Fruit fly (Drosophila melanogaster) whole organism, embryonic: ENCODE data around the gene Golgin84.

ENCODE experiments used
- ATbp ChIP-seq: fragments of 200-800 bp; sonication (Bioruptor generic); optimal IDR thresholded peaks from 2 replicates; lab custom pipeline; 2017; ENCODE audit warnings: missing biosample characterization, mild to moderate bottlenecking, missing genetic modification characterization, missing genetic modification reagents
- Aef1 ChIP-seq: fragments of 200-800 bp; sonication (Bioruptor generic); IDR thresholded peaks from 3 replicates; pipeline ENCODE4 v1.3.6; 2022; ENCODE audit warnings: missing biosample characterization, missing genetic modification characterization
- CG10654 ChIP-seq: fragments of 200-800 bp; sonication (Bioruptor generic); optimal IDR thresholded peaks from 2 replicates; lab custom pipeline; 2016; ENCODE audit warnings: missing biosample characterization, missing genetic modification characterization
- CG14441 ChIP-seq: fragments of 200-800 bp; sonication (Bioruptor generic); IDR thresholded peaks from 2 replicates; pipeline ENCODE4 v1.3.6; 2022; ENCODE audit warnings: missing biosample characterization, missing genetic modification characterization
- CG14710 ChIP-seq: fragments of 200-800 bp; sonication (Bioruptor generic); optimal IDR thresholded peaks from 3 replicates; lab custom pipeline; 2019; ENCODE audit warnings: missing biosample characterization, mild to moderate bottlenecking, missing genetic modification characterization, moderate library complexity
- CG14860 ChIP-seq: fragments of 200-800 bp; sonication (Bioruptor generic); IDR thresholded peaks from 3 replicates; pipeline ENCODE4 v1.3.6; 2022; ENCODE audit warnings: missing biosample characterization, missing genetic modification characterization; ENCODE audit not compliant: partially characterized antibody
- CG15073 ChIP-seq: fragments of 200-800 bp; sonication (Bioruptor generic); optimal IDR thresholded peaks from 2 replicates; lab custom pipeline; 2016; ENCODE audit warnings: missing biosample characterization, missing genetic modification characterization
- CG2199 ChIP-seq: fragments of 200-800 bp; sonication (Bioruptor generic); IDR thresholded peaks from 3 replicates; pipeline ENCODE4 v1.3.6; 2022; ENCODE audit warnings: missing biosample characterization, missing genetic modification characterization
- CG3838 ChIP-seq: fragments of 200-800 bp; sonication (Bioruptor generic); optimal IDR thresholded peaks from 3 replicates; lab custom pipeline; 2016; ENCODE audit warnings: missing biosample characterization, missing genetic modification characterization
- CG3847 ChIP-seq: fragments of 200-800 bp; sonication (Bioruptor generic); IDR thresholded peaks from 2 replicates; pipeline ENCODE4 v1.3.6; 2022; ENCODE audit warnings: missing biosample characterization, missing genetic modification characterization
- CG43689 ChIP-seq: fragments of 200-800 bp; sonication (Bioruptor generic); IDR thresholded peaks from 2 replicates; pipeline ENCODE4 v1.3.6; 2022; ENCODE audit warnings: missing biosample characterization, missing genetic modification characterization
- CG4424 ChIP-seq: fragments of 200-800 bp; sonication (Bioruptor generic); optimal IDR thresholded peaks from 3 replicates; lab custom pipeline; 2016; ENCODE audit warnings: missing biosample characterization, missing genetic modification characterization
- CG6791 ChIP-seq: fragments of 200-800 bp; sonication (Bioruptor generic); IDR thresholded peaks from 3 replicates; pipeline ENCODE4 v1.3.6; 2022; ENCODE audit warnings: missing biosample characterization, missing genetic modification characterization; ENCODE audit not compliant: partially characterized antibody
- CG7786 ChIP-seq: fragments of 200-800 bp; sonication (Bioruptor generic); optimal IDR thresholded peaks from 2 replicates; lab custom pipeline; 2016; ENCODE audit warnings: missing biosample characterization, missing genetic modification characterization
- CG9797 ChIP-seq: fragments of 200-800 bp; sonication (Bioruptor generic); optimal IDR thresholded peaks from 3 replicates; lab custom pipeline; 2018; ENCODE audit warnings: missing biosample characterization, mild to moderate bottlenecking, missing genetic modification characterization
- D19A ChIP-seq: fragments of 200-800 bp; optimal IDR thresholded peaks from 3 replicates; lab custom pipeline; 2019; ENCODE audit warnings: missing biosample characterization, mild to moderate bottlenecking, missing genetic modification characterization, moderate library complexity
- D19B ChIP-seq: fragments of 200-800 bp; sonication (Bioruptor generic); optimal IDR thresholded peaks from 2 replicates; lab custom pipeline; 2017; ENCODE audit warnings: missing biosample characterization, mild to moderate bottlenecking, missing genetic modification characterization
- Doc3 ChIP-seq: fragments of 200-800 bp; sonication (Bioruptor generic); IDR thresholded peaks from 3 replicates; pipeline ENCODE4 v1.3.6; 2022; ENCODE audit warnings: missing biosample characterization, missing genetic modification characterization; ENCODE audit not compliant: partially characterized antibody
- Dp ChIP-seq: fragments of 200-800 bp; sonication (Bioruptor generic); optimal IDR thresholded peaks from 2 replicates; lab custom pipeline; 2018; ENCODE audit warnings: missing biosample characterization, mild to moderate bottlenecking, missing genetic modification characterization, moderate library complexity
- Fer1 ChIP-seq: fragments of 200-800 bp; sonication (Bioruptor generic); optimal IDR thresholded peaks from 2 replicates; lab custom pipeline; 2017; ENCODE audit warnings: missing biosample characterization, mild to moderate bottlenecking, missing genetic modification characterization
- Fer3 ChIP-seq: fragments of 200-800 bp; sonication (Bioruptor generic); optimal IDR thresholded peaks from 2 replicates; lab custom pipeline; 2018; ENCODE audit warnings: missing biosample characterization, mild to moderate bottlenecking, missing genetic modification characterization, moderate library complexity
- HLHmδ ChIP-seq: fragments of 200-800 bp; sonication (Bioruptor generic); optimal IDR thresholded peaks from 2 replicates; lab custom pipeline; 2018; ENCODE audit warnings: missing biosample characterization, mild to moderate bottlenecking, missing genetic modification characterization, moderate library complexity
- Hmx ChIP-seq: fragments of 200-800 bp; sonication (Bioruptor generic); optimal IDR thresholded peaks from 2 replicates; lab custom pipeline; 2016; ENCODE audit warnings: missing biosample characterization, missing genetic modification characterization
- Hr39 ChIP-seq: fragments of >200 bp; optimal IDR thresholded peaks from 2 replicates; lab custom pipeline; 2017
- Mes4 ChIP-seq: fragments of 200-800 bp; sonication (Bioruptor generic); optimal IDR thresholded peaks from 2 replicates; lab custom pipeline; 2016; ENCODE audit warnings: missing biosample characterization, missing genetic modification characterization
- Myb ChIP-seq: fragments of 200-800 bp; sonication (Bioruptor generic); optimal IDR thresholded peaks from 2 replicates; lab custom pipeline; 2016; ENCODE audit warnings: missing biosample characterization, missing genetic modification characterization
- Opbp ChIP-seq: fragments of 200-800 bp; sonication (Bioruptor generic); IDR thresholded peaks from 3 replicates; pipeline ENCODE4 v1.3.6; 2022; ENCODE audit warnings: missing biosample characterization, missing genetic modification characterization; ENCODE audit not compliant: partially characterized antibody
- Optix ChIP-seq: fragments of 200-800 bp; sonication (Bioruptor generic); IDR thresholded peaks from 3 replicates; pipeline ENCODE4 v1.3.6; 2022; ENCODE audit warnings: missing biosample characterization, missing genetic modification characterization
- Pdp1 ChIP-seq, 2 experiments: fragments of 200-800 bp; sonication (Bioruptor generic); optimal IDR thresholded peaks; 3 replicates each; lab custom pipeline; 2016; ENCODE audit warnings: missing biosample characterization in 2 of 2, missing genetic modification characterization in 2 of 2, mild to moderate bottlenecking in 1 of 2, moderate library complexity in 1 of 2
- Scr ChIP-seq: fragments of 200-800 bp; sonication (Bioruptor generic); IDR thresholded peaks from 2 replicates; pipeline ENCODE4 v1.3.6; 2022; ENCODE audit warnings: missing biosample characterization, missing genetic modification characterization; ENCODE audit not compliant: partially characterized antibody
- Sry-δ ChIP-seq: fragments of 200-800 bp; sonication (Bioruptor generic); optimal IDR thresholded peaks from 2 replicates; lab custom pipeline; 2016; ENCODE audit warnings: missing biosample characterization, missing genetic modification characterization
- ato ChIP-seq: fragments of 200-800 bp; sonication (Bioruptor generic); IDR thresholded peaks from 2 replicates; pipeline ENCODE4 v1.3.6; 2022; ENCODE audit warnings: missing biosample characterization, missing genetic modification characterization; ENCODE audit not compliant: partially characterized antibody
- az2 ChIP-seq: fragments of 200-800 bp; sonication (Bioruptor generic); optimal IDR thresholded peaks from 3 replicates; lab custom pipeline; 2016; ENCODE audit warnings: missing biosample characterization, missing genetic modification characterization
- dm ChIP-seq: fragments of 200-800 bp; sonication (Bioruptor generic); optimal IDR thresholded peaks from 3 replicates; lab custom pipeline; 2016; ENCODE audit warnings: missing biosample characterization, missing genetic modification characterization
- ewg ChIP-seq: fragments of 200-800 bp; sonication (Bioruptor generic); optimal IDR thresholded peaks from 3 replicates; lab custom pipeline; 2017; ENCODE audit warnings: mild to moderate bottlenecking, missing biosample characterization, missing genetic modification reagents, missing genetic modification characterization
- fd64A ChIP-seq: fragments of 200-800 bp; sonication (Bioruptor generic); optimal IDR thresholded peaks from 3 replicates; lab custom pipeline; 2018; ENCODE audit warnings: missing biosample characterization, mild to moderate bottlenecking, missing genetic modification characterization
- fu2 ChIP-seq: fragments of 200-800 bp; sonication (Bioruptor generic); optimal IDR thresholded peaks from 2 replicates; lab custom pipeline; 2016; ENCODE audit warnings: missing biosample characterization, missing genetic modification characterization
- gfzf ChIP-seq: fragments of 200-800 bp; sonication (Bioruptor generic); optimal IDR thresholded peaks from 2 replicates; lab custom pipeline; 2016; ENCODE audit warnings: missing biosample characterization, mild to moderate bottlenecking, missing genetic modification characterization, moderate library complexity
- gsb-n ChIP-seq: fragments of 200-800 bp; sonication (Bioruptor generic); optimal IDR thresholded peaks from 3 replicates; lab custom pipeline; 2018; ENCODE audit warnings: missing biosample characterization, mild to moderate bottlenecking, missing genetic modification characterization
- ham ChIP-seq: fragments of 200-800 bp; sonication (Bioruptor generic); IDR thresholded peaks from 2 replicates; pipeline ENCODE4 v1.3.6; 2022; ENCODE audit warnings: missing biosample characterization, missing genetic modification characterization
- kah ChIP-seq: fragments of 200-800 bp; sonication (Bioruptor generic); optimal IDR thresholded peaks from 2 replicates; lab custom pipeline; 2018; ENCODE audit warnings: missing biosample characterization, mild to moderate bottlenecking, missing genetic modification characterization
- klu ChIP-seq: fragments of 200-800 bp; sonication (Bioruptor generic); IDR thresholded peaks from 2 replicates; pipeline ENCODE4 v1.3.6; 2022; ENCODE audit warnings: missing biosample characterization, missing genetic modification characterization
- lilli ChIP-seq: fragments of 200-800 bp; sonication (Bioruptor generic); optimal IDR thresholded peaks from 3 replicates; lab custom pipeline; 2016; ENCODE audit warnings: missing biosample characterization, missing genetic modification characterization
- mirr ChIP-seq: fragments of 200-800 bp; sonication (Bioruptor generic); optimal IDR thresholded peaks from 3 replicates; lab custom pipeline; 2018; ENCODE audit warnings: missing biosample characterization, mild to moderate bottlenecking, missing genetic modification characterization
- onecut ChIP-seq: fragments of 200-800 bp; sonication (Bioruptor generic); IDR thresholded peaks from 2 replicates; pipeline ENCODE4 v1.3.6; 2022; ENCODE audit warnings: missing biosample characterization, missing genetic modification characterization
- row ChIP-seq: fragments of 200-800 bp; sonication (Bioruptor generic); IDR thresholded peaks from 3 replicates; pipeline ENCODE4 v1.3.6; 2022; ENCODE audit warnings: missing biosample characterization, missing genetic modification characterization
- run ChIP-seq: fragments of 200-800 bp; sonication (Bioruptor generic); optimal IDR thresholded peaks from 3 replicates; lab custom pipeline; 2018; ENCODE audit warnings: missing biosample characterization, mild to moderate bottlenecking, missing genetic modification characterization
- slbo ChIP-seq: fragments of 200-800 bp; sonication (Bioruptor generic); IDR thresholded peaks from 2 replicates; pipeline ENCODE4 v1.3.6; 2022; ENCODE audit warnings: missing biosample characterization, missing genetic modification characterization
- unc-4 ChIP-seq: fragments of 200-800 bp; sonication (Bioruptor generic); IDR thresholded peaks from 2 replicates; pipeline ENCODE4 v1.3.6; 2022; ENCODE audit warnings: missing biosample characterization, missing genetic modification characterization; ENCODE audit not compliant: partially characterized antibody
- zen ChIP-seq: fragments of 200-800 bp; sonication (Bioruptor generic); optimal IDR thresholded peaks from 3 replicates; lab custom pipeline; 2018; ENCODE audit warnings: missing biosample characterization, mild to moderate bottlenecking, missing genetic modification characterization, moderate library complexity
- zen2 ChIP-seq: fragments of 200-800 bp; sonication (Bioruptor generic); IDR thresholded peaks from 3 replicates; pipeline ENCODE4 v1.3.6; 2022; ENCODE audit warnings: missing biosample characterization, missing genetic modification characterization; ENCODE audit not compliant: partially characterized antibody

Golgin84 gene

DNA sequence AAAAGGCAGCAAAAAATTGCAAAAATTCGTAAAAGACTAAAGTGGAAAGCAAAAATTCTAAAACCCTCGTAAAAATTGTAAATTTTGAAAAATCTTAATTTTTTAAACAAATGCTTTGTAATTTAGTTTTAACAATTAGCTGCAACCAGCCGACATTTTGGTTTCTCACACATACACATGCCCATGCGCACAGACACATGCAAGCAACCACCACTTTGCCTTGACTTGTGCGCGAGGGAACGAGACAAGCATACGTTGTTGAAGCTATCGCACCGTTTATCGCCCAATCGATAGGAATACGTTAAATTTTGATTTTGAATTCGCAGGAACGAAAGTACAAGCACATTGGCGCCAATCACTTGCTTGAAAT, 37.4 kb downstream of the Golgin84 start (continued):
- TF ChIP-seq gsb-n (tag; lab: Kevin White, UChicago) (no peak), ewg (GFP tag; lab: Kevin White, UChicago) (peak; percentile 99), CG7786 (GFP tag; lab: Kevin White, UChicago) (no peak), HLHmδ (GFP tag; lab: Kevin White, UChicago) (peak; percentile 11), CG14860 (GFP tag; lab: Robert Waterston, UW) (peak; percentile 11; the same call in 1 of the 3 replicates), D19B (GFP tag; lab: Kevin White, UChicago) (no peak), unc-4 (GFP tag; lab: Robert Waterston, UW) (peak; percentile 63), Sry-δ (GFP tag; lab: Kevin White, UChicago) (peak; percentile 71), zen2 (GFP tag; lab: Robert Waterston, UW) (peak; percentile 57; the same call in 2 of the 3 replicates), CG15073 (GFP tag; lab: Kevin White, UChicago) (no peak), mirr (GFP tag; lab: Kevin White, UChicago) (no peak), Pdp1 (GFP tag; optimal IDR thresholded peaks at IDR 0.05; lab: Kevin White, UChicago) (no peak), CG9797 (no peak), Fer3 (tag; lab: Kevin White, UChicago) (no peak), slbo (GFP tag; lab: Robert Waterston, UW) (no peak), D19A (tag; lab: Kevin White, UChicago) (no peak), Doc3 (GFP tag; lab: Robert Waterston, UW) (peak; percentile 38; the same call in 1 of the 3 replicates), klu (GFP tag; lab: Robert Waterston, UW) (no peak), dm (GFP tag; lab: Kevin White, UChicago) (peak; percentile 28), run (peak; percentile 11), gfzf (GFP tag; lab: Kevin White, UChicago) (peak; percentile 13), Fer1 (GFP tag; lab: Kevin White, UChicago) (no peak), row (GFP tag; lab: Robert Waterston, UW) (peak; percentile 16; the same call in 1 of the 3 replicates), Myb (GFP tag; lab: Kevin White, UChicago) (peak; percentile 99), onecut (GFP tag; lab: Robert Waterston, UW) (peak; percentile 45; the same call in 1 of the 2 replicates), Hmx (no peak), fu2 (no peak), lilli (no peak), CG14441 (GFP tag; lab: Robert Waterston, UW) (no peak), CG4424 (GFP tag; lab: Kevin White, UChicago) (no peak), kah (GFP tag; lab: Kevin White, UChicago) (no peak), Dp (GFP tag; lab: Kevin White, UChicago) (peak; percentile 76), CG43689 (GFP tag; lab: Robert Waterston, UW) (no peak), fd64A (GFP tag; lab: Kevin White, UChicago) (no peak), CG3838 (no peak), Mes4 (GFP tag; lab: Kevin White, UChicago) (no peak), Hr39 (lab: Kevin White, UChicago) (no peak), ham (GFP tag; lab: Robert Waterston, UW) (no peak), CG6791 (GFP tag; lab: Robert Waterston, UW) (peak; percentile 81), CG3847 (no peak), CG2199 (GFP tag; lab: Robert Waterston, UW) (no peak), zen (tag; lab: Kevin White, UChicago) (peak; percentile 2), Scr (peak; percentile 68), Aef1 (GFP tag; lab: Robert Waterston, UW) (no peak), Optix (no peak), az2 (GFP tag; lab: Kevin White, UChicago) (no peak), ATbp (no peak), ato (peak; percentile 68), Opbp (peak; percentile 78), CG10654 (GFP tag; lab: Kevin White, UChicago) (no peak), CG14710 (tag; lab: Kevin White, UChicago) (peak; percentile 38)
